Fruit fly (Drosophila melanogaster): ENCODE data around the gene ed.

Gene ed

dm6 chr2L:4096552-4096951, 65.4 kb downstream of the ed start (continued):
- TF ChIP-seq grau (tag; optimal IDR thresholded peaks at IDR 0.05) (peak; percentile 32), CG15514 (GFP tag; optimal IDR thresholded peaks at IDR 0.05) (peak; percentile 2), CG9727 (GFP tag; optimal IDR thresholded peaks at IDR 0.05) (peak; percentile 22), knrl (GFP tag; IDR thresholded peaks at IDR 0.05; ENCODE audit: partially characterized antibody) (no peak), Hr51 (GFP tag; optimal IDR thresholded peaks at IDR 0.05) (peak in 1 of 2 experiments; percentile 21), bsh (GFP tag; optimal IDR thresholded peaks at IDR 0.05) (peak; percentile 1 to 10), Blimp-1 (GFP tag; optimal IDR thresholded peaks at IDR 0.05) (peak; percentile 10), CG8290 (GFP tag; optimal IDR thresholded peaks at IDR 0.05) (no peak), CG8290 (tag; optimal IDR thresholded peaks at IDR 0.05) (peak in 1 of 2 experiments; percentile 34), CG1603 (tag; optimal IDR thresholded peaks at IDR 0.05) (peak; percentile 11), lilli (GFP tag; optimal IDR thresholded peaks at IDR 0.05) (peak; percentile 27), CHES-1-like (GFP tag; optimal IDR thresholded peaks at IDR 0.05) (no peak), row (GFP tag; IDR thresholded peaks at IDR 0.05) (peak; percentile 42; the same call in 2 of the 3 replicates), CG2712 (tag; optimal IDR thresholded peaks at IDR 0.05) (peak; percentile 6), CG31441 (GFP tag; IDR thresholded peaks at IDR 0.05) (no peak), chn (GFP tag; optimal IDR thresholded peaks at IDR 0.05) (no peak), gem (tag; optimal IDR thresholded peaks at IDR 0.05) (peak; percentile 46), CG4424 (GFP tag; optimal IDR thresholded peaks at IDR 0.05) (no peak), Opbp (GFP tag; IDR thresholded peaks at IDR 0.05; ENCODE audit: partially characterized antibody) (no peak), Hmr (GFP tag; optimal IDR thresholded peaks at IDR 0.05) (peak; percentile 13), gro (GFP tag; optimal IDR thresholded peaks at IDR 0.05) (no peak), lab (GFP tag; optimal IDR thresholded peaks at IDR 0.05) (peak; percentile 13), tna (GFP tag; IDR thresholded peaks at IDR 0.05; ENCODE audit: partially characterized antibody) (no peak), Vsx1 (GFP tag; optimal IDR thresholded peaks at IDR 0.05) (no peak), CG18599 (GFP tag; optimal IDR thresholded peaks at IDR 0.05) (peak; percentile 33), CG2678 (tag; optimal IDR thresholded peaks at IDR 0.05) (peak; percentile 36), Dref (GFP tag; IDR thresholded peaks at IDR 0.05) (no peak), Drgx (GFP tag; IDR thresholded peaks at IDR 0.05) (peak; percentile 30; the same call in 1 of the 2 replicates), Ada2b (GFP tag; IDR thresholded peaks at IDR 0.05) (peak; percentile 42), lov (optimal IDR thresholded peaks at IDR 0.05) (no peak), lov (GFP tag; IDR thresholded peaks at IDR 0.05) (no peak), oc (tag; optimal IDR thresholded peaks at IDR 0.05) (no peak), ci (GFP tag; IDR thresholded peaks at IDR 0.05) (0 out of 3 replicates have a peak, but pooled peaks have one; percentile 11), Med (GFP tag) (peak; percentile 71), sens (GFP tag) (peak; percentile 85), Meics (GFP tag; optimal IDR thresholded peaks at IDR 0.05) (no peak), CG30020 (tag; optimal IDR thresholded peaks at IDR 0.05) (no peak), lmd (GFP tag; IDR thresholded peaks at IDR 0.05) (peak; percentile 19; the same call in 1 of the 2 replicates), Nf-YB (GFP tag; optimal IDR thresholded peaks at IDR 0.05) (no peak), Sox100B (GFP tag; optimal IDR thresholded peaks at IDR 0.05) (no peak), caup (GFP tag; optimal IDR thresholded peaks at IDR 0.05; ENCODE audit: severe bottlenecking) (no peak)

- no peak for TF ChIP-seq fd102C (GFP tag; optimal IDR thresholded peaks at IDR 0.05)
- TF ChIP-seq CG2889 (GFP tag; IDR thresholded peaks at IDR 0.05): no peak
- TF ChIP-seq zf30C (GFP tag; optimal IDR thresholded peaks at IDR 0.05): peak; percentile 64
- no peak for TF ChIP-seq CG2712 (tag; optimal IDR thresholded peaks at IDR 0.05)
- TF ChIP-seq CG11695 (GFP tag; IDR thresholded peaks at IDR 0.05): no peak
- no peak for TF ChIP-seq CG15011 (GFP tag; optimal IDR thresholded peaks at IDR 0.05)
- no peak for TF ChIP-seq Dfd (GFP tag; optimal IDR thresholded peaks at IDR 0.05)
- TF ChIP-seq CG3407 (GFP tag; optimal IDR thresholded peaks at IDR 0.05): no peak
- TF ChIP-seq gem (tag; optimal IDR thresholded peaks at IDR 0.05): peak; percentile 19
- TF ChIP-seq gce (GFP tag; IDR thresholded peaks at IDR 0.05): 0 out of 3 replicates have a peak, but pooled peaks have one; percentile 22
- peak; percentile 16; the same call in 1 of the 2 replicates for TF ChIP-seq slbo (GFP tag; IDR thresholded peaks at IDR 0.05)
These were observed 79.0 kb downstream of the ed start for dm6 chr2L:4110132-4110531.
